Worm (Caenorhabditis elegans) whole organism, L4 larva: Measurements from ENCODE around the gene rme-4.

Experiments
- Y75B8A.6 ChIP-seq: fragments of 200-800 bp; sonication (Bioruptor generic); IDR thresholded peaks from 2 replicates; pipeline ENCODE4 v1.3.6; 2022; ENCODE audit warnings: missing genetic modification reagents, missing genetic modification characterization, missing compliant biosample characterization
- egl-27 ChIP-seq: sonication (generic microtip); optimal IDR thresholded peaks from 3 replicates; lab custom pipeline; 2017; ENCODE audit warnings: missing biosample characterization, missing genetic modification reagents, missing genetic modification characterization
- fos-1 ChIP-seq: fragments of 150-350 bp; optimal IDR thresholded peaks from 2 replicates; lab custom pipeline; 2014; ENCODE audit warnings: missing biosample characterization, missing genetic modification characterization
- lin-1 ChIP-seq: fragments of 200-800 bp; sonication (Bioruptor generic); IDR thresholded peaks from 2 replicates; pipeline ENCODE4 v1.3.6; 2022; ENCODE audit warnings: missing genetic modification reagents, missing genetic modification characterization, missing compliant biosample characterization
- lin-13 ChIP-seq: fragments of 150-350 bp; optimal IDR thresholded peaks from 2 replicates; lab custom pipeline; 2014; ENCODE audit warnings: missing biosample characterization, missing genetic modification reagents, missing genetic modification characterization
- nhr-77 ChIP-seq: fragments of 150-350 bp; optimal IDR thresholded peaks from 2 replicates; lab custom pipeline; 2014; ENCODE audit warnings: missing biosample characterization, missing genetic modification characterization
- spr-3 ChIP-seq: fragments of 200-800 bp; sonication (Bioruptor generic); optimal IDR thresholded peaks from 2 replicates; lab custom pipeline; 2018; ENCODE audit warnings: mild to moderate bottlenecking, missing genetic modification characterization, missing compliant biosample characterization

DNA sequence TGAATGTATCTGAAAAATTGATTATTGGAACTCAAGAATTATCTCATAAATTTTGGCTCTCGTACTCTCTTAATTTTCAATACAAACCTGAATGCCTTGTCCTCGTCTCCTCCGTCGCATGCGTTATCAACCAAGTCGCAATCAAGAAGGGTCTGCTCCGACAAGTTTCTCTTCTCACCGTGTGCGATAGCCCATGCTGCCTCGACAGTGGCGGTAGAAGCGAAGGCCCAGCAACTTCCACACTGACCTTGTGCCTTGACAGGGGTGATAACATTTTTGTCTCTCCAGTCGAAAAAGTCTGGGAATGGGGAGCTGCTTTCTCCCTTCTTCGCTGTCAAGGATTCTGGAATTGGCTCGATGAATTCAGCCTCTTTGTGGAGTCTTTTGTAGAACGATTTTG lies 39.6 kb downstream of the rme-4 start:
- TF ChIP-seq lin-1 (GFP tag; lab: Robert Waterston, UW) (no peak), egl-27 (tag; lab: Kevin White, UChicago) (no peak), nhr-77 (tag; lab: Kevin White, UChicago) (no peak), fos-1 (tag; lab: Kevin White, UChicago) (no peak), spr-3 (GFP tag; lab: Kevin White, UChicago) (no peak), Y75B8A.6 (GFP tag; lab: Robert Waterston, UW) (no peak), lin-13 (GFP tag; lab: Kevin White, UChicago) (no peak)
